Fruit fly (Drosophila melanogaster) whole organism, embryonic: ENCODE results near the gene CG34117.

Experiments
- Abd-B ChIP-seq: fragments of 200-800 bp; sonication (Bioruptor generic); optimal IDR thresholded peaks from 2 replicates; lab custom pipeline; 2018; ENCODE audit warnings: missing biosample characterization, mild to moderate bottlenecking, missing genetic modification characterization, moderate library complexity
- BEAF-32 ChIP-seq: fragments of 200-800 bp; sonication (Bioruptor generic); optimal IDR thresholded peaks from 3 replicates; lab custom pipeline; 2017; ENCODE audit warnings: missing biosample characterization, missing genetic modification characterization, mild to moderate bottlenecking, moderate library complexity, missing genetic modification reagents
- CG10147 ChIP-seq: fragments of 200-800 bp; sonication (Bioruptor generic); optimal IDR thresholded peaks from 2 replicates; lab custom pipeline; 2019; ENCODE audit warnings: missing biosample characterization, mild to moderate bottlenecking, missing genetic modification characterization, moderate library complexity
- CG10654 ChIP-seq: fragments of 200-800 bp; sonication (Bioruptor generic); optimal IDR thresholded peaks from 2 replicates; lab custom pipeline; 2016; ENCODE audit warnings: missing biosample characterization, missing genetic modification characterization
- CG10959 ChIP-seq: fragments of 200-800 bp; sonication (Bioruptor generic); IDR thresholded peaks from 2 replicates; pipeline ENCODE4 v1.3.6; 2022; ENCODE audit warnings: missing biosample characterization, missing genetic modification characterization
- CG11696 ChIP-seq: fragments of 200-800 bp; sonication (Bioruptor generic); IDR thresholded peaks from 2 replicates; pipeline ENCODE4 v1.3.6; 2022; ENCODE audit warnings: missing biosample characterization, missing genetic modification characterization
- CG12104 ChIP-seq: fragments of 200-800 bp; sonication (Bioruptor generic); optimal IDR thresholded peaks from 3 replicates; lab custom pipeline; 2016; ENCODE audit warnings: missing biosample characterization, missing genetic modification characterization
- CG12155 ChIP-seq: fragments of 200-800 bp; sonication (Bioruptor generic); optimal IDR thresholded peaks from 3 replicates; lab custom pipeline; 2016; ENCODE audit warnings: missing biosample characterization, missing genetic modification characterization
- CG14667 ChIP-seq: fragments of 200-800 bp; sonication (Bioruptor generic); IDR thresholded peaks from 2 replicates; pipeline ENCODE4 v1.3.6; 2022; ENCODE audit warnings: missing biosample characterization, missing genetic modification characterization
- CG15073 ChIP-seq: fragments of 200-800 bp; sonication (Bioruptor generic); optimal IDR thresholded peaks from 2 replicates; lab custom pipeline; 2016; ENCODE audit warnings: missing biosample characterization, missing genetic modification characterization
- CG17186 ChIP-seq: fragments of 200-800 bp; sonication (Bioruptor generic); optimal IDR thresholded peaks from 3 replicates; lab custom pipeline; 2017; ENCODE audit warnings: missing biosample characterization, missing genetic modification reagents, missing genetic modification characterization
- CG2116 ChIP-seq: fragments of 200-800 bp; sonication (Bioruptor generic); optimal IDR thresholded peaks from 3 replicates; lab custom pipeline; 2018; ENCODE audit warnings: missing biosample characterization, mild to moderate bottlenecking, missing genetic modification characterization
- CG2712 ChIP-seq: fragments of 200-800 bp; optimal IDR thresholded peaks from 3 replicates; lab custom pipeline; 2019; ENCODE audit warnings: missing biosample characterization, mild to moderate bottlenecking, missing genetic modification characterization, moderate library complexity
- CG30431 ChIP-seq: fragments of 200-800 bp; sonication (Bioruptor generic); optimal IDR thresholded peaks from 2 replicates; lab custom pipeline; 2017; ENCODE audit warnings: missing biosample characterization, missing genetic modification characterization
- CG31224 ChIP-seq: fragments of 200-800 bp; sonication (Bioruptor generic); IDR thresholded peaks from 2 replicates; pipeline ENCODE4 v1.3.6; 2022; ENCODE audit warnings: missing biosample characterization, missing genetic modification characterization
- CG34422 ChIP-seq: fragments of 200-800 bp; sonication (Bioruptor generic); IDR thresholded peaks from 3 replicates; pipeline ENCODE4 v1.3.6; 2022; ENCODE audit warnings: missing biosample characterization, missing genetic modification characterization
- CG4424 ChIP-seq: fragments of 200-800 bp; sonication (Bioruptor generic); optimal IDR thresholded peaks from 3 replicates; lab custom pipeline; 2016; ENCODE audit warnings: missing biosample characterization, missing genetic modification characterization
- CG4854 ChIP-seq: fragments of 200-800 bp; sonication (Bioruptor generic); optimal IDR thresholded peaks from 2 replicates; lab custom pipeline; 2016; ENCODE audit warnings: missing biosample characterization, missing genetic modification characterization, inconsistent platforms
- CG5245 ChIP-seq: fragments of 200-800 bp; sonication (Bioruptor generic); optimal IDR thresholded peaks from 3 replicates; lab custom pipeline; 2016; ENCODE audit warnings: missing biosample characterization, missing genetic modification characterization
- CG7786 ChIP-seq: fragments of 200-800 bp; sonication (Bioruptor generic); optimal IDR thresholded peaks from 2 replicates; lab custom pipeline; 2016; ENCODE audit warnings: missing biosample characterization, missing genetic modification characterization
- CG7928 ChIP-seq: fragments of 200-800 bp; sonication (Bioruptor generic); optimal IDR thresholded peaks from 2 replicates; lab custom pipeline; 2017; ENCODE audit warnings: missing biosample characterization, mild to moderate bottlenecking, missing genetic modification characterization
- CG8765 ChIP-seq: fragments of 200-800 bp; sonication (Bioruptor generic); IDR thresholded peaks from 2 replicates; pipeline ENCODE4 v1.3.6; 2022; ENCODE audit warnings: missing biosample characterization, missing genetic modification characterization
- CG9215 ChIP-seq: fragments of 200-800 bp; sonication (Bioruptor generic); IDR thresholded peaks from 2 replicates; pipeline ENCODE4 v1.3.6; 2022; ENCODE audit warnings: missing biosample characterization, missing genetic modification characterization
- CG9437 ChIP-seq: fragments of 200-800 bp; sonication (Bioruptor generic); optimal IDR thresholded peaks from 2 replicates; lab custom pipeline; 2018; ENCODE audit warnings: missing biosample characterization, mild to moderate bottlenecking, missing genetic modification characterization
- Dref ChIP-seq: fragments of 200-800 bp; sonication (Bioruptor generic); IDR thresholded peaks from 2 replicates; pipeline ENCODE4 v1.3.6; 2022; ENCODE audit warnings: missing biosample characterization, missing genetic modification characterization
- E2f1 ChIP-seq: fragments of 200-800 bp; sonication (Bioruptor generic); IDR thresholded peaks from 2 replicates; pipeline ENCODE4 v1.3.6; 2022; ENCODE audit warnings: missing biosample characterization, missing genetic modification characterization
- HLHmδ ChIP-seq: fragments of 200-800 bp; sonication (Bioruptor generic); optimal IDR thresholded peaks from 2 replicates; lab custom pipeline; 2018; ENCODE audit warnings: missing biosample characterization, mild to moderate bottlenecking, missing genetic modification characterization, moderate library complexity
- Hmx ChIP-seq: fragments of 200-800 bp; sonication (Bioruptor generic); optimal IDR thresholded peaks from 2 replicates; lab custom pipeline; 2016; ENCODE audit warnings: missing biosample characterization, missing genetic modification characterization
- NfI ChIP-seq: fragments of 200-800 bp; sonication (Bioruptor generic); optimal IDR thresholded peaks from 3 replicates; lab custom pipeline; 2018; ENCODE audit warnings: missing biosample characterization, mild to moderate bottlenecking, missing genetic modification characterization, moderate library complexity
- Optix ChIP-seq: fragments of 200-800 bp; sonication (Bioruptor generic); IDR thresholded peaks from 3 replicates; pipeline ENCODE4 v1.3.6; 2022; ENCODE audit warnings: missing biosample characterization, missing genetic modification characterization
- TFAM ChIP-seq: fragments of 200-800 bp; sonication (Bioruptor generic); optimal IDR thresholded peaks from 2 replicates; lab custom pipeline; 2017; ENCODE audit warnings: missing biosample characterization, missing genetic modification characterization, inconsistent platforms
- Taf1 ChIP-seq: fragments of 200-800 bp; sonication (Bioruptor generic); IDR thresholded peaks from 2 replicates; pipeline ENCODE4 v1.3.6; 2022; ENCODE audit warnings: missing biosample characterization, missing genetic modification characterization
- az2 ChIP-seq: fragments of 200-800 bp; sonication (Bioruptor generic); optimal IDR thresholded peaks from 3 replicates; lab custom pipeline; 2016; ENCODE audit warnings: missing biosample characterization, missing genetic modification characterization
- br ChIP-seq: fragments of >200 bp; optimal IDR thresholded peaks from 2 replicates; lab custom pipeline; 2017
- caup ChIP-seq: fragments of 200-800 bp; sonication (Bioruptor generic); optimal IDR thresholded peaks from 3 replicates; lab custom pipeline; 2017; ENCODE audit warnings: missing biosample characterization, mild to moderate bottlenecking, missing genetic modification characterization, moderate library complexity; ENCODE audit not compliant: severe bottlenecking
- danr ChIP-seq: fragments of 200-800 bp; sonication (Bioruptor generic); IDR thresholded peaks from 2 replicates; pipeline ENCODE4 v1.3.6; 2022; ENCODE audit warnings: missing biosample characterization, missing genetic modification characterization
- fu2 ChIP-seq: fragments of 200-800 bp; sonication (Bioruptor generic); optimal IDR thresholded peaks from 2 replicates; lab custom pipeline; 2016; ENCODE audit warnings: missing biosample characterization, missing genetic modification characterization
- gro ChIP-seq: fragments of 200-800 bp; sonication (Bioruptor generic); optimal IDR thresholded peaks from 2 replicates; lab custom pipeline; 2016; ENCODE audit warnings: missing biosample characterization, missing genetic modification characterization
- ham ChIP-seq: fragments of 200-800 bp; sonication (Bioruptor generic); IDR thresholded peaks from 2 replicates; pipeline ENCODE4 v1.3.6; 2022; ENCODE audit warnings: missing biosample characterization, missing genetic modification characterization
- her ChIP-seq: fragments of 200-800 bp; sonication (Bioruptor generic); optimal IDR thresholded peaks from 2 replicates; lab custom pipeline; 2016; ENCODE audit warnings: missing biosample characterization, missing genetic modification characterization
- ind ChIP-seq: fragments of 200-800 bp; sonication (Bioruptor generic); optimal IDR thresholded peaks from 3 replicates; lab custom pipeline; 2016; ENCODE audit warnings: missing biosample characterization, missing genetic modification characterization
- luna ChIP-seq: fragments of 200-800 bp; sonication (Bioruptor generic); optimal IDR thresholded peaks from 2 replicates; lab custom pipeline; 2016; ENCODE audit warnings: missing biosample characterization, missing genetic modification characterization
- mld ChIP-seq: fragments of 200-800 bp; sonication (Bioruptor generic); IDR thresholded peaks from 3 replicates; pipeline ENCODE4 v1.3.6; 2022; ENCODE audit warnings: missing biosample characterization, missing genetic modification characterization; ENCODE audit not compliant: partially characterized antibody
- nerfin-1 ChIP-seq: fragments of 200-800 bp; sonication (Bioruptor generic); optimal IDR thresholded peaks from 3 replicates; lab custom pipeline; 2019; ENCODE audit warnings: missing biosample characterization, mild to moderate bottlenecking, missing genetic modification characterization, moderate library complexity
- onecut ChIP-seq: fragments of 200-800 bp; sonication (Bioruptor generic); IDR thresholded peaks from 2 replicates; pipeline ENCODE4 v1.3.6; 2022; ENCODE audit warnings: missing biosample characterization, missing genetic modification characterization
- org-1 ChIP-seq: fragments of 200-800 bp; sonication (Bioruptor generic); optimal IDR thresholded peaks from 2 replicates; lab custom pipeline; 2017; ENCODE audit warnings: missing biosample characterization, missing genetic modification characterization
- pho ChIP-seq: fragments of 200-800 bp; sonication (Bioruptor generic); optimal IDR thresholded peaks from 2 replicates; lab custom pipeline; 2016; ENCODE audit warnings: missing biosample characterization, missing genetic modification characterization
- pnt ChIP-seq: fragments of 200-800 bp; sonication (Bioruptor generic); optimal IDR thresholded peaks from 3 replicates; lab custom pipeline; 2016; ENCODE audit warnings: missing biosample characterization, missing genetic modification characterization
- slp2 ChIP-seq: fragments of 200-800 bp; sonication (Bioruptor generic); optimal IDR thresholded peaks from 2 replicates; lab custom pipeline; 2016; ENCODE audit warnings: missing biosample characterization, missing genetic modification characterization
- tin ChIP-seq: fragments of 200-800 bp; sonication (Bioruptor generic); optimal IDR thresholded peaks from 3 replicates; lab custom pipeline; 2016; ENCODE audit warnings: missing biosample characterization, missing genetic modification characterization
- tio ChIP-seq: fragments of 200-800 bp; sonication (Bioruptor generic); optimal IDR thresholded peaks from 2 replicates; lab custom pipeline; 2017; ENCODE audit warnings: missing biosample characterization, missing genetic modification characterization, inconsistent platforms
- vnd ChIP-seq: fragments of 200-800 bp; sonication (Bioruptor generic); IDR thresholded peaks from 3 replicates; pipeline ENCODE4 v1.3.6; 2022; ENCODE audit warnings: missing biosample characterization, missing genetic modification characterization; ENCODE audit not compliant: partially characterized antibody
- yki ChIP-seq: fragments of >200 bp; optimal IDR thresholded peaks from 3 replicates; lab custom pipeline; 2018
- zen ChIP-seq: fragments of 200-800 bp; sonication (Bioruptor generic); optimal IDR thresholded peaks from 3 replicates; lab custom pipeline; 2018; ENCODE audit warnings: missing biosample characterization, mild to moderate bottlenecking, missing genetic modification characterization, moderate library complexity

Gene CG34117

dm6 chr3R:9353276-9353652, 46.6 kb downstream of the CG34117 start (continued):
- TF ChIP-seq TFAM (GFP tag; lab: Kevin White, UChicago) (no peak), gro (GFP tag; lab: Kevin White, UChicago) (no peak), nerfin-1 (tag; lab: Kevin White, UChicago) (peak; percentile 55), CG10654 (peak; percentile 75), org-1 (peak; percentile 85), fu2 (GFP tag; lab: Kevin White, UChicago) (peak; percentile 2), CG10147 (GFP tag; lab: Kevin White, UChicago) (peak; percentile 82), CG7928 (peak; percentile 40), tio (GFP tag; lab: Kevin White, UChicago) (peak; percentile 85), Optix (GFP tag; lab: Robert Waterston, UW) (no peak), CG2712 (tag; lab: Kevin White, UChicago) (peak; percentile 96), Taf1 (no peak), CG34422 (GFP tag; lab: Robert Waterston, UW) (no peak), zen (peak; percentile 72), CG7786 (GFP tag; lab: Kevin White, UChicago) (peak; percentile 30), pnt (GFP tag; lab: Kevin White, UChicago) (peak; percentile 12), Dref (GFP tag; lab: Robert Waterston, UW) (no peak), Abd-B (GFP tag; lab: Kevin White, UChicago) (no peak), CG17186 (GFP tag; lab: Kevin White, UChicago) (no peak), E2f1 (no peak), CG31224 (GFP tag; lab: Robert Waterston, UW) (no peak), ham (GFP tag; lab: Robert Waterston, UW) (no peak), CG5245 (peak; percentile 62), CG4424 (GFP tag; lab: Kevin White, UChicago) (peak; percentile 92), CG15073 (GFP tag; lab: Kevin White, UChicago) (peak; percentile 10), slp2 (peak; percentile 0), br (lab: Kevin White, UChicago) (no peak), Hmx (GFP tag; lab: Kevin White, UChicago) (no peak), az2 (GFP tag; lab: Kevin White, UChicago) (peak; percentile 87), ind (GFP tag; lab: Kevin White, UChicago) (peak; percentile 84), CG12155 (peak; percentile 78), CG30431 (GFP tag; lab: Kevin White, UChicago) (no peak), vnd (GFP tag; lab: Robert Waterston, UW) (no peak), danr (GFP tag; lab: Robert Waterston, UW) (no peak), BEAF-32 (GFP tag; lab: Kevin White, UChicago) (no peak), CG9215 (GFP tag; lab: Robert Waterston, UW) (no peak), tin (GFP tag; lab: Kevin White, UChicago) (peak; percentile 79), CG11696 (GFP tag; lab: Robert Waterston, UW) (no peak), pho (GFP tag; lab: Kevin White, UChicago) (peak; percentile 37), CG4854 (peak; percentile 50), caup (GFP tag; lab: Kevin White, UChicago) (peak; percentile 80), CG9437 (GFP tag; lab: Kevin White, UChicago) (peak; percentile 87), CG10959 (no peak), her (GFP tag; lab: Kevin White, UChicago) (no peak), HLHmδ (no peak), mld (GFP tag; lab: Robert Waterston, UW) (no peak), CG12104 (GFP tag; lab: Kevin White, UChicago) (peak; percentile 87), CG8765 (GFP tag; lab: Robert Waterston, UW) (no peak), onecut (GFP tag; lab: Robert Waterston, UW) (peak; percentile 66), luna (GFP tag; lab: Kevin White, UChicago) (no peak), CG14667 (no peak), CG2116 (GFP tag; lab: Kevin White, UChicago) (peak; percentile 71), NfI (GFP tag; lab: Kevin White, UChicago) (peak; percentile 83), yki (lab: Kevin White, UChicago) (no peak)
